Fruit fly (Drosophila melanogaster) whole organism: ENCODE results near the gene IntS10.

Experiments used
- CG8478 ChIP-seq: fragments of >200 bp; optimal IDR thresholded peaks from 2 replicates; lab custom pipeline; 2018; ENCODE audit warnings: inconsistent platforms
- Dll ChIP-seq: fragments of >200 bp; optimal IDR thresholded peaks from 2 replicates; lab custom pipeline; 2017
- EcR ChIP-seq, 2 experiments: fragments of >200 bp; optimal IDR thresholded peaks; 2 replicates each; lab custom pipeline; 2017; ENCODE audit warnings: missing biosample characterization in 2 of 2, missing genetic modification characterization in 2 of 2, missing genetic modification reagents in 2 of 2
- pan ChIP-seq: fragments of >200 bp; optimal IDR thresholded peaks from 2 replicates; lab custom pipeline; 2017
- psq ChIP-seq: fragments of >200 bp; optimal IDR thresholded peaks from 2 replicates; lab custom pipeline; 2017
- usp ChIP-seq: fragments of >200 bp; optimal IDR thresholded peaks from 2 replicates; lab custom pipeline; 2017; ENCODE audit warnings: missing biosample characterization, missing genetic modification characterization, mixed read lengths

Gene IntS10

dm6 chr3L:3806330-3806729, at the start of gene IntS10, which contains the start of the genes CG32264 and ntc:
Gene IntS10, plus strand, starts transcription at chr3L:3806710.
Gene CG32264, minus strand, starts transcription at chr3L:3806459.
Gene ntc, minus strand, starts transcription at chr3L:3806459.
- TF ChIP-seq psq: no peak
- no peak for TF ChIP-seq usp (GFP tag; lab: Kevin White, UChicago)
- no peak for TF ChIP-seq pan
- TF ChIP-seq EcR (GFP tag; optimal IDR thresholded peaks at IDR 0.05; lab: Kevin White, UChicago): no peak
- no peak for TF ChIP-seq Dll (lab: Kevin White, UChicago)

dm6 chr3L:3758603-3759002, 47.9 kb upstream of the IntS10 start:
- TF ChIP-seq EcR (GFP tag; optimal IDR thresholded peaks at IDR 0.05; lab: Kevin White, UChicago) (no peak), usp (GFP tag; lab: Kevin White, UChicago) (no peak), CG8478 (lab: Kevin White, UChicago) (no peak), pan (no peak), Dll (lab: Kevin White, UChicago) (no peak), psq (no peak)

- TF ChIP-seq usp (GFP tag; lab: Kevin White, UChicago) (no peak), psq (no peak), EcR (GFP tag; optimal IDR thresholded peaks at IDR 0.05; lab: Kevin White, UChicago) (no peak), pan (no peak), Dll (lab: Kevin White, UChicago) (no peak), CG8478 (lab: Kevin White, UChicago) (no peak)
Observed at dm6 chr3L:3760395-3760997, 46.0 kb upstream of the IntS10 start.

- TF ChIP-seq Dll (lab: Kevin White, UChicago) (no peak), EcR (GFP tag; optimal IDR thresholded peaks at IDR 0.05; lab: Kevin White, UChicago) (no peak), usp (GFP tag; lab: Kevin White, UChicago) (no peak), pan (no peak), CG8478 (lab: Kevin White, UChicago) (no peak), psq (no peak)
Observed at dm6 chr3L:3763335-3763734, 43.2 kb upstream of the IntS10 start.

dm6 chr3L:3764338-3764737, 42.2 kb upstream of the IntS10 start:
- TF ChIP-seq Dll (lab: Kevin White, UChicago) (no peak), CG8478 (lab: Kevin White, UChicago) (no peak), psq (no peak), EcR (GFP tag; optimal IDR thresholded peaks at IDR 0.05; lab: Kevin White, UChicago) (no peak), pan (no peak), usp (GFP tag; lab: Kevin White, UChicago) (no peak)

- TF ChIP-seq pan (no peak), usp (GFP tag; lab: Kevin White, UChicago) (no peak), CG8478 (lab: Kevin White, UChicago) (peak; percentile 55), Dll (lab: Kevin White, UChicago) (no peak), EcR (GFP tag; optimal IDR thresholded peaks at IDR 0.05; lab: Kevin White, UChicago) (no peak), psq (peak; percentile 5)
Observed at dm6 chr3L:3765782-3766520, 40.6 kb upstream of the IntS10 start.

- no peak for TF ChIP-seq pan
- no peak for TF ChIP-seq EcR (GFP tag; optimal IDR thresholded peaks at IDR 0.05; lab: Kevin White, UChicago)
- TF ChIP-seq usp (GFP tag; lab: Kevin White, UChicago): no peak
- no peak for TF ChIP-seq Dll (lab: Kevin White, UChicago)
- no peak for TF ChIP-seq psq
- TF ChIP-seq CG8478 (lab: Kevin White, UChicago): no peak
Observed at dm6 chr3L:3766704-3767103, 39.8 kb upstream of the IntS10 start.

- TF ChIP-seq EcR (GFP tag; optimal IDR thresholded peaks at IDR 0.05; lab: Kevin White, UChicago): no peak
- TF ChIP-seq pan: no peak
- TF ChIP-seq Dll (lab: Kevin White, UChicago): no peak
- no peak for TF ChIP-seq usp (GFP tag; lab: Kevin White, UChicago)
- no peak for TF ChIP-seq CG8478 (lab: Kevin White, UChicago)
- no peak for TF ChIP-seq psq
Observed at dm6 chr3L:3767825-3768224, 38.7 kb upstream of the IntS10 start.

- no peak for TF ChIP-seq pan
- no peak for TF ChIP-seq CG8478 (lab: Kevin White, UChicago)
- TF ChIP-seq psq: no peak
- no peak for TF ChIP-seq EcR (GFP tag; optimal IDR thresholded peaks at IDR 0.05; lab: Kevin White, UChicago)
- no peak for TF ChIP-seq usp (GFP tag; lab: Kevin White, UChicago)
- no peak for TF ChIP-seq Dll (lab: Kevin White, UChicago)
Observed at dm6 chr3L:3769157-3769556, 37.4 kb upstream of the IntS10 start.

dm6 chr3L:3770823-3771222, 35.7 kb upstream of the IntS10 start:
- TF ChIP-seq usp (GFP tag; lab: Kevin White, UChicago) (no peak), EcR (GFP tag; optimal IDR thresholded peaks at IDR 0.05; lab: Kevin White, UChicago) (no peak), Dll (lab: Kevin White, UChicago) (no peak)

dm6 chr3L:3771406-3771935, 35.0 kb upstream of the IntS10 start:
- TF ChIP-seq pan (no peak), CG8478 (lab: Kevin White, UChicago) (no peak), Dll (lab: Kevin White, UChicago) (no peak), usp (GFP tag; lab: Kevin White, UChicago) (no peak), EcR (GFP tag; optimal IDR thresholded peaks at IDR 0.05; lab: Kevin White, UChicago) (no peak), psq (no peak)
